Worm (Caenorhabditis elegans) whole organism, young adult: ENCODE measurements around the gene C47E12.12.

Experiments used
- D2030.7 ChIP-seq: fragments of 200-800 bp; sonication (Bioruptor generic); IDR thresholded peaks from 2 replicates; pipeline ENCODE4 v1.3.6; 2022; ENCODE audit warnings: missing genetic modification reagents, missing genetic modification characterization, missing compliant biosample characterization
- F23B12.7 ChIP-seq: sonication (generic microtip); optimal IDR thresholded peaks from 2 replicates; lab custom pipeline; 2017; ENCODE audit warnings: missing genetic modification characterization, mild to moderate bottlenecking, missing compliant biosample characterization, antibody characterized with exemption, moderate library complexity; ENCODE audit not compliant: insufficient read depth
- Y53F4B.3 ChIP-seq: fragments of 200-800 bp; sonication (Bioruptor generic); IDR thresholded peaks from 2 replicates; pipeline ENCODE4 v1.3.6; 2022; ENCODE audit warnings: missing genetic modification reagents, missing genetic modification characterization, missing compliant biosample characterization
- Y53G8AR.9 ChIP-seq: fragments of 200-800 bp; sonication (Bioruptor generic); conservative IDR thresholded peaks from 2 replicates; pipeline ENCODE4 v1.3.6; 2022; ENCODE audit warnings: missing genetic modification reagents, missing genetic modification characterization, missing compliant biosample characterization
- aptf-3 ChIP-seq: fragments of 200-800 bp; sonication (Bioruptor generic); IDR thresholded peaks from 2 replicates; pipeline ENCODE4 v1.3.6; 2022; ENCODE audit warnings: missing genetic modification characterization, missing compliant biosample characterization
- bed-1 ChIP-seq: fragments of 200-800 bp; sonication (Bioruptor generic); IDR thresholded peaks from 2 replicates; pipeline ENCODE4 v1.3.6; 2022; ENCODE audit warnings: missing genetic modification reagents, missing genetic modification characterization, missing compliant biosample characterization
- dpl-1 ChIP-seq: fragments of 150-350 bp; optimal IDR thresholded peaks from 2 replicates; lab custom pipeline; 2014; ENCODE audit warnings: missing biosample characterization, missing genetic modification reagents, missing genetic modification characterization
- egl-44 ChIP-seq: fragments of 200-800 bp; sonication (Bioruptor generic); IDR thresholded peaks from 2 replicates; pipeline ENCODE4 v1.3.6; 2022; ENCODE audit warnings: missing genetic modification reagents, missing genetic modification characterization, missing compliant biosample characterization
- hrde-1 ChIP-seq: sonication (generic microtip); optimal IDR thresholded peaks from 2 replicates; lab custom pipeline; 2016; ENCODE audit warnings: missing genetic modification characterization, mild to moderate bottlenecking, missing compliant biosample characterization, moderate library complexity, missing genotype, missing genetic modification reagents, borderline replicate concordance
- madf-6 ChIP-seq: fragments of 200-800 bp; sonication (Bioruptor generic); IDR thresholded peaks from 2 replicates; pipeline ENCODE4 v1.3.6; 2022; ENCODE audit warnings: missing genetic modification reagents, missing genetic modification characterization, missing compliant biosample characterization
- mes-4 ChIP-seq: sonication (generic microtip); optimal IDR thresholded peaks from 2 replicates; lab custom pipeline; 2016; ENCODE audit warnings: missing genotype, missing genetic modification characterization, missing compliant biosample characterization
- nhr-90 ChIP-seq: sonication (generic microtip); optimal IDR thresholded peaks from 2 replicates; lab custom pipeline; 2016; ENCODE audit warnings: missing genotype, mild to moderate bottlenecking, missing genetic modification characterization, missing compliant biosample characterization
- xnd-1 ChIP-seq: sonication (generic microtip); optimal IDR thresholded peaks from 2 replicates; lab custom pipeline; 2016; ENCODE audit warnings: missing genotype, missing genetic modification reagents, missing genetic modification characterization, missing compliant biosample characterization
- zim-3 ChIP-seq: sonication (generic microtip); optimal IDR thresholded peaks from 2 replicates; lab custom pipeline; 2017; ENCODE audit warnings: mild to moderate bottlenecking, missing genetic modification characterization, moderate library complexity, missing compliant biosample characterization
- ztf-22 ChIP-seq: fragments of 200-800 bp; sonication (Bioruptor generic); optimal IDR thresholded peaks from 2 replicates; lab custom pipeline; 2018; ENCODE audit warnings: mild to moderate bottlenecking, missing genetic modification characterization, moderate library complexity, missing compliant biosample characterization

C47E12.12 gene

DNA sequence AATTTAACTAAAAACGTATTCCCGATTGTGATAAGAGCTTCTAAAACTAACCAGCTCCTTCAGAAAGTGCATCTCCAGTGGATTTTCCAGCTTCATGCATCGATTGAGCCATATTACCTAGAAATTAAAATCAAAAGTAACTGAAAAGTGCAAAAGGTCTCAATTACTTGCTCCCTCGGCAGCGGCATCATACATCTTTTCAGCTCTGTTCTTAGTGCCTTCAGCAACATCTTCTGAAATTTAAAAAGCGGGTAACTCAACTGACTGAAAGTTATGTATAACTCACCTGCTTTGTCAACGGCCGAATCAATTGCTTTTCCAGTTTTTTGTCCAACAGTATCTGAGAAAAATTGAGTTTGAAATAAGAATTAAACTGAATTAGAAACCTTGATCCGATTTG, 48.1 kb downstream of the C47E12.12 start:
- no peak for TF ChIP-seq xnd-1
- no peak for TF ChIP-seq madf-6 (GFP tag; lab: Robert Waterston, UW)
- TF ChIP-seq zim-3 (tag; lab: Kevin White, UChicago), result no peak
- no peak for TF ChIP-seq Y53F4B.3 (GFP tag; lab: Robert Waterston, UW)
- TF ChIP-seq F23B12.7, result no peak
- TF ChIP-seq aptf-3 (GFP tag; lab: Robert Waterston, UW), result no peak
- no peak for TF ChIP-seq egl-44 (GFP tag; lab: Robert Waterston, UW)
- no peak for TF ChIP-seq ztf-22 (GFP tag; lab: Kevin White, UChicago)
- no peak for TF ChIP-seq mes-4 (tag; lab: Kevin White, UChicago)
- TF ChIP-seq bed-1 (GFP tag; lab: Robert Waterston, UW), result no peak
- TF ChIP-seq Y53G8AR.9, result no peak
- TF ChIP-seq D2030.7 (GFP tag; lab: Robert Waterston, UW), result no peak
- no peak for TF ChIP-seq hrde-1 (tag; lab: Kevin White, UChicago)
- TF ChIP-seq nhr-90 (tag; lab: Kevin White, UChicago), result no peak
- TF ChIP-seq dpl-1 (GFP tag; lab: Kevin White, UChicago), result no peak
